Worm (Caenorhabditis elegans) whole organism, young adult: ENCODE measurements around the gene cls-1.

Source experiments
- C17E4.6 ChIP-seq: fragments of 200-800 bp; sonication (Bioruptor generic); IDR thresholded peaks from 2 replicates; pipeline ENCODE4 v1.3.6; 2022; ENCODE audit warnings: missing genetic modification reagents, missing genetic modification characterization, missing compliant biosample characterization
- F10E7.11 ChIP-seq: sonication (generic microtip); optimal IDR thresholded peaks from 2 replicates; lab custom pipeline; 2017; ENCODE audit warnings: mild to moderate bottlenecking, missing genetic modification characterization, moderate library complexity, missing compliant biosample characterization
- T26A5.8 ChIP-seq: sonication (generic microtip); optimal IDR thresholded peaks from 2 replicates; lab custom pipeline; 2016; ENCODE audit warnings: missing genetic modification characterization, missing compliant biosample characterization
- Y56A3A.18 ChIP-seq: fragments of 200-800 bp; sonication (Bioruptor generic); IDR thresholded peaks from 2 replicates; pipeline ENCODE4 v1.3.6; 2022; ENCODE audit warnings: missing genetic modification reagents, missing genetic modification characterization, missing compliant biosample characterization
- aptf-3 ChIP-seq: fragments of 200-800 bp; sonication (Bioruptor generic); IDR thresholded peaks from 2 replicates; pipeline ENCODE4 v1.3.6; 2022; ENCODE audit warnings: missing genetic modification characterization, missing compliant biosample characterization
- atf-7 ChIP-seq: sonication (generic microtip); optimal IDR thresholded peaks from 2 replicates; lab custom pipeline; 2017; ENCODE audit warnings: mild to moderate bottlenecking, missing genetic modification characterization, missing compliant biosample characterization
- athp-1 ChIP-seq: sonication (generic microtip); optimal IDR thresholded peaks from 2 replicates; lab custom pipeline; 2017; ENCODE audit warnings: mild to moderate bottlenecking, missing genetic modification characterization, missing compliant biosample characterization
- attf-5 ChIP-seq: fragments of 200-800 bp; sonication (Bioruptor generic); optimal IDR thresholded peaks from 2 replicates; lab custom pipeline; 2018; ENCODE audit warnings: mild to moderate bottlenecking, missing genetic modification characterization, missing compliant biosample characterization
- attf-6 ChIP-seq: fragments of 200-800 bp; sonication (Bioruptor generic); IDR thresholded peaks from 2 replicates; pipeline ENCODE4 v1.3.6; 2022; ENCODE audit warnings: missing genetic modification reagents, missing genetic modification characterization, missing compliant biosample characterization
- ccch-3 ChIP-seq: fragments of 200-800 bp; sonication (Bioruptor generic); optimal IDR thresholded peaks from 2 replicates; lab custom pipeline; 2018; ENCODE audit warnings: mild to moderate bottlenecking, missing genetic modification characterization, missing compliant biosample characterization
- ceh-27 ChIP-seq: fragments of 200-800 bp; sonication (Bioruptor generic); optimal IDR thresholded peaks from 2 replicates; lab custom pipeline; 2018; ENCODE audit warnings: mild to moderate bottlenecking, missing genetic modification characterization, moderate library complexity, missing compliant biosample characterization
- ceh-79 ChIP-seq: sonication (generic microtip); optimal IDR thresholded peaks from 2 replicates; lab custom pipeline; 2017; ENCODE audit warnings: mild to moderate bottlenecking, missing genetic modification characterization, missing compliant biosample characterization
- ceh-91 ChIP-seq: fragments of 200-800 bp; sonication (Bioruptor generic); IDR thresholded peaks from 2 replicates; pipeline ENCODE4 v1.3.6; 2022; ENCODE audit warnings: missing genetic modification reagents, missing genetic modification characterization, missing compliant biosample characterization
- dox-1 ChIP-seq: fragments of 200-800 bp; sonication (Bioruptor generic); IDR thresholded peaks from 2 replicates; pipeline ENCODE4 v1.3.6; 2022; ENCODE audit warnings: missing genetic modification reagents, missing genetic modification characterization, missing compliant biosample characterization
- ekl-4 ChIP-seq: fragments of 200-800 bp; sonication (Bioruptor generic); IDR thresholded peaks from 2 replicates; pipeline ENCODE4 v1.3.6; 2022; ENCODE audit warnings: missing genetic modification reagents, missing genetic modification characterization, missing compliant biosample characterization
- ets-4 ChIP-seq: fragments of 200-800 bp; sonication (Bioruptor generic); optimal IDR thresholded peaks from 2 replicates; lab custom pipeline; 2018; ENCODE audit warnings: mild to moderate bottlenecking, missing genetic modification characterization, missing compliant biosample characterization
- hrde-1 ChIP-seq: sonication (generic microtip); optimal IDR thresholded peaks from 2 replicates; lab custom pipeline; 2016; ENCODE audit warnings: missing genetic modification characterization, mild to moderate bottlenecking, missing compliant biosample characterization, moderate library complexity, missing genotype, missing genetic modification reagents, borderline replicate concordance
- let-607 ChIP-seq, 2 experiments: fragments of 200-800 bp in 1 of 2; sonication (Bioruptor generic) in 1 of 2; sonication (generic microtip) in 1 of 2; optimal IDR thresholded peaks; 2 replicates each; lab custom pipeline; 2016 to 2018; ENCODE audit warnings: mild to moderate bottlenecking in 2 of 2, missing compliant biosample characterization in 2 of 2, missing genetic modification characterization in 2 of 2, moderate library complexity in 2 of 2, missing genotype in 1 of 2
- lin-35 ChIP-seq, 3 experiments: fragments of 150-350 bp in 2 of 3; sonication (generic microtip) in 1 of 3; optimal IDR thresholded peaks; 2 replicates each; lab custom pipeline; 2014 to 2018; ENCODE audit warnings: missing biosample characterization in 3 of 3, missing genetic modification characterization in 3 of 3, missing genetic modification reagents in 3 of 3
- lin-40 ChIP-seq: sonication (generic microtip); optimal IDR thresholded peaks from 2 replicates; lab custom pipeline; 2016; ENCODE audit warnings: missing genetic modification characterization, mild to moderate bottlenecking, missing compliant biosample characterization, missing genotype, missing genetic modification reagents
- lin-54 ChIP-seq: fragments of 200-800 bp; sonication (Bioruptor generic); optimal IDR thresholded peaks from 2 replicates; lab custom pipeline; 2018; ENCODE audit warnings: mild to moderate bottlenecking, missing genetic modification characterization, missing compliant biosample characterization
- madf-10 ChIP-seq: sonication (generic microtip); optimal IDR thresholded peaks from 2 replicates; lab custom pipeline; 2016; ENCODE audit warnings: mild to moderate bottlenecking, missing genetic modification characterization, missing compliant biosample characterization
- madf-3 ChIP-seq: fragments of 200-800 bp; sonication (Bioruptor generic); IDR thresholded peaks from 2 replicates; pipeline ENCODE4 v1.3.6; 2022; ENCODE audit warnings: missing genetic modification reagents, missing genetic modification characterization, missing compliant biosample characterization
- nfya-1 ChIP-seq: sonication (generic microtip); optimal IDR thresholded peaks from 2 replicates; lab custom pipeline; 2017; ENCODE audit warnings: antibody characterized with exemption, missing compliant biosample characterization, missing genetic modification characterization, borderline replicate concordance; ENCODE audit not compliant: insufficient read depth
- nfyb-1 ChIP-seq: fragments of 200-800 bp; sonication (Bioruptor generic); IDR thresholded peaks from 2 replicates; pipeline ENCODE4 v1.3.6; 2022; ENCODE audit warnings: missing genetic modification reagents, missing genetic modification characterization, missing compliant biosample characterization
- nhr-80 ChIP-seq: sonication (generic microtip); optimal IDR thresholded peaks from 2 replicates; lab custom pipeline; 2016; ENCODE audit warnings: missing genetic modification characterization, missing compliant biosample characterization
- pbrm-1 ChIP-seq: fragments of 200-800 bp; sonication (Bioruptor generic); IDR thresholded peaks from 2 replicates; pipeline ENCODE4 v1.3.6; 2022; ENCODE audit warnings: missing genetic modification reagents, missing genetic modification characterization, missing compliant biosample characterization
- rcor-1 ChIP-seq: fragments of 200-800 bp; sonication (Bioruptor generic); IDR thresholded peaks from 2 replicates; pipeline ENCODE4 v1.3.6; 2022; ENCODE audit warnings: missing genetic modification reagents, missing genetic modification characterization, missing compliant biosample characterization
- repo-1 ChIP-seq: sonication (generic microtip); optimal IDR thresholded peaks from 2 replicates; lab custom pipeline; 2017; ENCODE audit warnings: mild to moderate bottlenecking, missing genetic modification characterization, missing compliant biosample characterization
- snpc-1.1 ChIP-seq: sonication (generic microtip); optimal IDR thresholded peaks from 2 replicates; lab custom pipeline; 2017; ENCODE audit warnings: missing genetic modification characterization, mild to moderate bottlenecking, missing compliant biosample characterization, antibody characterized with exemption, moderate library complexity, missing genotype, missing genetic modification reagents; ENCODE audit not compliant: insufficient read depth
- snpc-3.4 ChIP-seq: sonication (generic microtip); optimal IDR thresholded peaks from 2 replicates; lab custom pipeline; 2017; ENCODE audit warnings: missing genetic modification characterization, mild to moderate bottlenecking, missing compliant biosample characterization, antibody characterized with exemption, moderate library complexity, missing genotype, missing genetic modification reagents
- tbp1 ChIP-seq: fragments of 200-800 bp; sonication (Bioruptor generic); optimal IDR thresholded peaks from 2 replicates; lab custom pipeline; 2018; ENCODE audit warnings: mild to moderate bottlenecking, missing genetic modification characterization, missing compliant biosample characterization
- tbx-9 ChIP-seq: sonication (generic microtip); optimal IDR thresholded peaks from 2 replicates; lab custom pipeline; 2016; ENCODE audit warnings: borderline replicate concordance, missing genetic modification characterization, inconsistent platforms, missing compliant biosample characterization
- unc-130 ChIP-seq: sonication (generic microtip); optimal IDR thresholded peaks from 2 replicates; lab custom pipeline; 2016; ENCODE audit warnings: missing genetic modification reagents, missing genetic modification characterization, missing compliant biosample characterization
- unc-62 ChIP-seq: fragments of 150-350 bp; optimal IDR thresholded peaks from 2 replicates; lab custom pipeline; 2014; ENCODE audit warnings: missing biosample characterization, missing genetic modification reagents, missing genetic modification characterization
- xnd-1 ChIP-seq: sonication (generic microtip); optimal IDR thresholded peaks from 2 replicates; lab custom pipeline; 2016; ENCODE audit warnings: missing genotype, missing genetic modification reagents, missing genetic modification characterization, missing compliant biosample characterization
- zfh-2 ChIP-seq: fragments of 200-800 bp; sonication (Bioruptor generic); conservative IDR thresholded peaks from 2 replicates; pipeline ENCODE4 v1.3.6; 2022; ENCODE audit warnings: missing genetic modification reagents, missing genetic modification characterization, missing compliant biosample characterization
- ztf-18 ChIP-seq: sonication (generic microtip); optimal IDR thresholded peaks from 2 replicates; lab custom pipeline; 2016; ENCODE audit warnings: missing genotype, mild to moderate bottlenecking, missing genetic modification characterization, missing compliant biosample characterization
- ztf-26 ChIP-seq: sonication (generic microtip); optimal IDR thresholded peaks from 2 replicates; lab custom pipeline; 2017; ENCODE audit warnings: missing genetic modification characterization, missing compliant biosample characterization
- ztf-3 ChIP-seq: fragments of 200-800 bp; sonication (Bioruptor generic); optimal IDR thresholded peaks from 2 replicates; lab custom pipeline; 2018; ENCODE audit warnings: mild to moderate bottlenecking, missing genetic modification characterization, missing compliant biosample characterization

The cls-1 gene

ce11 chrIII:7499421-7499902 is 8.5 kb upstream of the cls-1 start, which contains the start of the genes C07H6.9 and sap-140 (continued):
- TF ChIP-seq Y56A3A.18 (GFP tag; lab: Robert Waterston, UW) (no peak), repo-1 (tag; lab: Kevin White, UChicago) (peak; percentile 22), attf-6 (no peak), ceh-27 (GFP tag; lab: Kevin White, UChicago) (no peak), C17E4.6 (no peak), ceh-79 (tag; lab: Kevin White, UChicago) (no peak), atf-7 (tag; lab: Kevin White, UChicago) (peak; percentile 1), F10E7.11 (tag; lab: Kevin White, UChicago) (no peak), lin-35 (GFP tag; optimal IDR thresholded peaks at IDR 0.05; lab: Kevin White, UChicago) (peak in 2 of 3 experiments; percentile 84 to 92), aptf-3 (GFP tag; lab: Robert Waterston, UW) (no peak), ztf-18 (peak; percentile 95), tbx-9 (tag; lab: Kevin White, UChicago) (no peak), ztf-3 (GFP tag; lab: Kevin White, UChicago) (no peak), tbp1 (peak; percentile 53), pbrm-1 (peak; percentile 64; the same call in 1 of the 2 replicates), snpc-3.4 (peak; percentile 51), unc-130 (GFP tag; lab: Kevin White, UChicago) (no peak), attf-5 (GFP tag; lab: Kevin White, UChicago) (peak; percentile 67), ets-4 (GFP tag; lab: Kevin White, UChicago) (no peak), unc-62 (no peak), nfyb-1 (GFP tag; lab: Robert Waterston, UW) (peak; percentile 57; the same call in 1 of the 2 replicates), athp-1 (tag; lab: Kevin White, UChicago) (no peak), ztf-26 (no peak), let-607 (tag; optimal IDR thresholded peaks at IDR 0.05; lab: Kevin White, UChicago) (peak in 1 of 2 experiments; percentile 14), ekl-4 (GFP tag; lab: Robert Waterston, UW) (peak; percentile 62; the same call in 1 of the 2 replicates), madf-10 (tag; lab: Kevin White, UChicago) (no peak), madf-3 (GFP tag; lab: Robert Waterston, UW) (peak; percentile 72; the same call in 1 of the 2 replicates), snpc-1.1 (tag; lab: Kevin White, UChicago) (peak; percentile 18), T26A5.8 (tag; lab: Kevin White, UChicago) (no peak), lin-40 (peak; percentile 77), dox-1 (GFP tag; lab: Robert Waterston, UW) (peak; percentile 83), rcor-1 (GFP tag; lab: Robert Waterston, UW) (0 out of 2 replicates have a peak, but pooled peaks have one; percentile 20), lin-54 (GFP tag; lab: Kevin White, UChicago) (peak; percentile 90), nhr-80 (peak; percentile 10), zfh-2 (GFP tag; lab: Robert Waterston, UW) (no peak), nfya-1 (tag; lab: Kevin White, UChicago) (no peak), hrde-1 (no peak), xnd-1 (tag; lab: Kevin White, UChicago) (no peak), ccch-3 (GFP tag; lab: Kevin White, UChicago) (no peak), ceh-91 (GFP tag; lab: Robert Waterston, UW) (peak; percentile 53)
